Fruit fly (Drosophila melanogaster): Measurements from ENCODE around the gene CG18628.

The CG18628 gene

DNA sequence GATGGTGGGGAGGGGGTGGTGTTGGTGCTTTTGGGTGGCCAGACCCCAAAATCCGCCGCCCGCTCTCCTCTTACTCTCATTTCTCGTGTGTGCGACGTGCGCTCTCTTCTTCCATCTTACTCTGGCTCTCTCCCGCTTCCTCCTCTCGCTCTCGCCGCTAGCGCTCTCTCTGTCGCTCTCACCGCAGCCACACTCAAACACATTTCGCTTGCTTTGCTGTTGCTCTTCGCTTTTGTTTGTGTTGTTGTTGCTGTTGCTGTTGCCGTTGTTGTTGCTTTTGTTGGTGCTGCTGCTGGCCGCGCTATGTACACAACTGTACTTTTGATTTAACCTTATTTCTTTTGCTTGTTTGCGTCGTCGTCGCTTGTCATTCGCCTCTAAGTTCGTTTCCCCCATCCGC is 42.3 kb downstream of the CG18628 start (continued):
- TF ChIP-seq CG3032 (tag; optimal IDR thresholded peaks at IDR 0.05) (no peak), CG11762 (GFP tag; optimal IDR thresholded peaks at IDR 0.05; ENCODE audit: insufficient read depth) (no peak), spab (GFP tag; optimal IDR thresholded peaks at IDR 0.05) (no peak), Eip78C (GFP tag) (peak; percentile 56), Sox15 (GFP tag; optimal IDR thresholded peaks at IDR 0.05) (no peak), Met (GFP tag; optimal IDR thresholded peaks at IDR 0.05) (no peak), Lpt (GFP tag; optimal IDR thresholded peaks at IDR 0.05) (peak; percentile 42), CG6163 (GFP tag; IDR thresholded peaks at IDR 0.05) (peak; percentile 63), CG15336 (GFP tag; IDR thresholded peaks at IDR 0.05) (peak; percentile 41; the same call in 1 of the 2 replicates), vri (GFP tag; optimal IDR thresholded peaks at IDR 0.05) (peak; percentile 29), Sox102F (GFP tag; optimal IDR thresholded peaks at IDR 0.05) (peak; percentile 36), Blimp-1 (GFP tag; optimal IDR thresholded peaks at IDR 0.05) (no peak), OdsH (GFP tag; optimal IDR thresholded peaks at IDR 0.05) (no peak), CG11902 (GFP tag; optimal IDR thresholded peaks at IDR 0.05) (no peak), cyc (GFP tag; optimal IDR thresholded peaks at IDR 0.05) (no peak), lz (GFP tag; optimal IDR thresholded peaks at IDR 0.05) (no peak), fd59A (GFP tag; optimal IDR thresholded peaks at IDR 0.05) (no peak), salr (GFP tag; optimal IDR thresholded peaks at IDR 0.05) (no peak), CG10631 (GFP tag; optimal IDR thresholded peaks at IDR 0.05) (no peak)

DNA sequence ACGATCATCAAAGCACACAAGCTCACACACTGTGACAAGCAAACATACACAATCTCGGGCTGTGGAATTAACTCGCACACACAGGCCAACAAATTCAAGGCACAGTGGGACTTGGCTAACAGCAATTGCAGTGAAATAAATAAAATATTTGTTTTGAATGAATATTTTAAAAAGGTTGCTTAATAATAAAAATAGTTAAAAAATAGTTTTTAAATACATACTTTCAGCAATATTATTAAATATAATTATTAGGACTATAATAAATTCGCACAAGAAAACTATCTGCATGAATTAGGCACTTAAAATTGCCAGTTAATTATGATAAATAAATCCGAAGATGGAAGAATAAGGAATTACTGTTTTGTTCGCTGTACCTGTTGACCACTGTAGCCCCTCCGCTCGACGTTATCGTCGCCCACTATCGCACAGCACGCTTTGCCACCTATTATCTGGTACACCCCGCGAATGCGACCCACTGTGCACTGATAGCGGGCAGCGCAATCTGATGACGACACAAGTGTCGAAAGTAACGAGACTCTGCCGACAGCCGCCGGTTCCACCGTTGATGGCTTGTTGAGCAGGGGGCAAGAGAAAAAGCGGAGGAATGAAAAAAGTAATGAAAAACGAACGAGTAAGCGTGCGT is 43.3 kb downstream of the CG18628 start:
- TF ChIP-seq Lpt (GFP tag; optimal IDR thresholded peaks at IDR 0.05) (peak; percentile 97), CG4318 (GFP tag; optimal IDR thresholded peaks at IDR 0.05) (peak; percentile 99), salr (GFP tag; optimal IDR thresholded peaks at IDR 0.05) (peak; percentile 70 to 99), fd85E (GFP tag; optimal IDR thresholded peaks at IDR 0.05) (peak; percentile 89), CG8319 (GFP tag; optimal IDR thresholded peaks at IDR 0.05) (peak; percentile 94), achi (GFP tag; optimal IDR thresholded peaks at IDR 0.05) (peak; percentile 97), Gug (GFP tag; IDR thresholded peaks at IDR 0.05) (peak; percentile 96), Eip75B (GFP tag; optimal IDR thresholded peaks at IDR 0.05) (peak; percentile 92), Hr38 (GFP tag; optimal IDR thresholded peaks at IDR 0.05) (no peak), Hr4 (GFP tag; optimal IDR thresholded peaks at IDR 0.05) (peak; percentile 97), CG9139 (GFP tag; optimal IDR thresholded peaks at IDR 0.05) (peak; percentile 91), vri (GFP tag; optimal IDR thresholded peaks at IDR 0.05) (peak; percentile 90), CG6792 (GFP tag; optimal IDR thresholded peaks at IDR 0.05) (peak; percentile 97), CG10631 (GFP tag; optimal IDR thresholded peaks at IDR 0.05) (peak; percentile 98), Hr39 (GFP tag; optimal IDR thresholded peaks at IDR 0.05) (peak; percentile 91), CG11902 (GFP tag; optimal IDR thresholded peaks at IDR 0.05) (peak; percentile 96), ss (GFP tag; optimal IDR thresholded peaks at IDR 0.05) (peak; percentile 94 to 96), CG6854 (GFP tag; optimal IDR thresholded peaks at IDR 0.05) (peak; percentile 95), CG6808 (GFP tag; optimal IDR thresholded peaks at IDR 0.05) (peak; percentile 96), Smox (GFP tag; optimal IDR thresholded peaks at IDR 0.05) (peak; percentile 96), OdsH (GFP tag; optimal IDR thresholded peaks at IDR 0.05) (peak; percentile 98), Sox15 (GFP tag; optimal IDR thresholded peaks at IDR 0.05) (peak; percentile 97), CG10669 (GFP tag; optimal IDR thresholded peaks at IDR 0.05) (peak; percentile 92), dac (GFP tag; optimal IDR thresholded peaks at IDR 0.05) (peak; percentile 96), CG1621 (tag; optimal IDR thresholded peaks at IDR 0.05) (peak; percentile 86), Blimp-1 (GFP tag; optimal IDR thresholded peaks at IDR 0.05) (peak; percentile 92), cyc (GFP tag; optimal IDR thresholded peaks at IDR 0.05) (peak; percentile 93), topi (GFP tag; optimal IDR thresholded peaks at IDR 0.05) (peak; percentile 94), CG8632 (GFP tag; optimal IDR thresholded peaks at IDR 0.05) (peak; percentile 98), CG3032 (tag; optimal IDR thresholded peaks at IDR 0.05) (peak; percentile 95), CG6276 (GFP tag; optimal IDR thresholded peaks at IDR 0.05) (peak; percentile 98), Sox102F (GFP tag; optimal IDR thresholded peaks at IDR 0.05) (peak; percentile 92), Ets21C (GFP tag; optimal IDR thresholded peaks at IDR 0.05) (peak; percentile 87), dsx (GFP tag; optimal IDR thresholded peaks at IDR 0.05; ENCODE audit: poor library complexity, severe bottlenecking) (peak; percentile 89), CG31627 (GFP tag; optimal IDR thresholded peaks at IDR 0.05) (peak; percentile 93), CG16779 (tag; optimal IDR thresholded peaks at IDR 0.05) (peak; percentile 96), CG7368 (GFP tag; optimal IDR thresholded peaks at IDR 0.05) (peak; percentile 95), Eip78C (GFP tag) (peak; percentile 99), CG34406 (GFP tag; optimal IDR thresholded peaks at IDR 0.05) (peak; percentile 99), Met (GFP tag; optimal IDR thresholded peaks at IDR 0.05) (peak; percentile 96), net (GFP tag; optimal IDR thresholded peaks at IDR 0.05) (peak; percentile 98)
